Worm (Caenorhabditis elegans) whole organism, L2 larva: ENCODE measurements around the gene ltd-1.

Experiments
- C34F6.9 ChIP-seq: fragments of 150-350 bp; optimal IDR thresholded peaks from 2 replicates; lab custom pipeline; 2014; ENCODE audit warnings: missing biosample characterization, missing genetic modification characterization
- F13H6.1 ChIP-seq: sonication (generic microtip); optimal IDR thresholded peaks from 2 replicates; lab custom pipeline; 2016; ENCODE audit warnings: missing genetic modification characterization, missing compliant biosample characterization
- R02D3.7 ChIP-seq: fragments of 150-350 bp; optimal IDR thresholded peaks from 2 replicates; lab custom pipeline; 2014; ENCODE audit warnings: missing biosample characterization, missing genetic modification characterization
- Y55F3AM.14 ChIP-seq: fragments of 200-800 bp; sonication (Bioruptor generic); optimal IDR thresholded peaks from 2 replicates; lab custom pipeline; 2018; ENCODE audit warnings: mild to moderate bottlenecking, missing genetic modification characterization, missing compliant biosample characterization
- ZK546.5 ChIP-seq: sonication (generic microtip); optimal IDR thresholded peaks from 2 replicates; lab custom pipeline; 2017; ENCODE audit warnings: missing biosample characterization, missing genetic modification characterization
- alr-1 ChIP-seq: fragments of 150-350 bp; optimal IDR thresholded peaks from 2 replicates; lab custom pipeline; 2014; ENCODE audit warnings: missing biosample characterization, missing genetic modification characterization
- aly-2 ChIP-seq: fragments of 150-350 bp; optimal IDR thresholded peaks from 2 replicates; lab custom pipeline; 2014; ENCODE audit warnings: missing biosample characterization, missing genetic modification characterization
- ama-1 ChIP-seq: fragments of 150-350 bp; optimal IDR thresholded peaks from 2 replicates; lab custom pipeline; 2018; ENCODE audit warnings: inconsistent platforms
- blmp-1 ChIP-seq: sonication (generic microtip); optimal IDR thresholded peaks from 2 replicates; lab custom pipeline; 2017; ENCODE audit warnings: missing genetic modification characterization, mild to moderate bottlenecking, missing compliant biosample characterization, antibody characterized with exemption, moderate library complexity; ENCODE audit not compliant: insufficient read depth
- ceh-16 ChIP-seq: fragments of 150-350 bp; optimal IDR thresholded peaks from 2 replicates; lab custom pipeline; 2014; ENCODE audit warnings: missing biosample characterization, missing genetic modification characterization
- ceh-82 ChIP-seq: fragments of 150-350 bp; optimal IDR thresholded peaks from 2 replicates; lab custom pipeline; 2014; ENCODE audit warnings: missing biosample characterization, missing genetic modification characterization
- crh-2 ChIP-seq: sonication (generic microtip); optimal IDR thresholded peaks from 2 replicates; lab custom pipeline; 2017; ENCODE audit warnings: missing biosample characterization, missing genetic modification characterization
- dmd-4 ChIP-seq: sonication (generic microtip); optimal IDR thresholded peaks from 2 replicates; lab custom pipeline; 2017; ENCODE audit warnings: missing biosample characterization, missing genetic modification characterization
- egl-27 ChIP-seq: sonication (generic microtip); optimal IDR thresholded peaks from 3 replicates; lab custom pipeline; 2017; ENCODE audit warnings: missing biosample characterization, missing genetic modification reagents, missing genetic modification characterization
- elt-1 ChIP-seq: fragments of 150-350 bp; optimal IDR thresholded peaks from 2 replicates; lab custom pipeline; 2014; ENCODE audit warnings: missing biosample characterization, missing genetic modification characterization
- elt-3 ChIP-seq: sonication (generic microtip); optimal IDR thresholded peaks from 2 replicates; lab custom pipeline; 2017; ENCODE audit warnings: missing biosample characterization, missing genetic modification characterization
- fos-1 ChIP-seq: fragments of 150-350 bp; optimal IDR thresholded peaks from 2 replicates; lab custom pipeline; 2014; ENCODE audit warnings: missing biosample characterization, missing genetic modification characterization
- gmeb-1 ChIP-seq: fragments of 150-350 bp; optimal IDR thresholded peaks from 2 replicates; lab custom pipeline; 2014; ENCODE audit warnings: missing biosample characterization, missing genetic modification characterization
- lin-11 ChIP-seq: fragments of 150-350 bp; sonication (generic microtip); optimal IDR thresholded peaks from 2 replicates; lab custom pipeline; 2014; ENCODE audit warnings: missing biosample characterization, missing genetic modification characterization, inconsistent platforms, mixed read lengths
- lin-13 ChIP-seq: fragments of 150-350 bp; optimal IDR thresholded peaks from 2 replicates; lab custom pipeline; 2014; ENCODE audit warnings: missing biosample characterization, missing genetic modification reagents, missing genetic modification characterization
- lin-39 ChIP-seq: fragments of 150-350 bp; optimal IDR thresholded peaks from 2 replicates; lab custom pipeline; 2014; ENCODE audit warnings: missing biosample characterization, missing genetic modification reagents, missing genetic modification characterization
- lsy-2 ChIP-seq, 2 experiments: fragments of 150-350 bp in 1 of 2; sonication (generic microtip) in 1 of 2; optimal IDR thresholded peaks; 2 replicates each; lab custom pipeline; 2014 to 2017; ENCODE audit warnings: missing biosample characterization in 2 of 2, missing genetic modification characterization in 2 of 2
- mab-5 ChIP-seq: fragments of 150-350 bp; optimal IDR thresholded peaks from 2 replicates; lab custom pipeline; 2014; ENCODE audit warnings: missing biosample characterization, missing genetic modification characterization
- mbf-1 ChIP-seq: sonication (generic microtip); optimal IDR thresholded peaks from 2 replicates; lab custom pipeline; 2017; ENCODE audit warnings: missing biosample characterization, missing genetic modification characterization
- mdl-1 ChIP-seq, 2 experiments: fragments of 150-350 bp in 1 of 2; sonication (generic microtip) in 1 of 2; optimal IDR thresholded peaks; 2 replicates each; lab custom pipeline; 2017; ENCODE audit warnings: missing biosample characterization in 2 of 2, missing genetic modification characterization in 2 of 2
- nhr-10 ChIP-seq: sonication (generic microtip); optimal IDR thresholded peaks from 2 replicates; lab custom pipeline; 2017; ENCODE audit warnings: missing biosample characterization, missing genetic modification characterization
- nhr-11 ChIP-seq: fragments of 150-350 bp; optimal IDR thresholded peaks from 2 replicates; lab custom pipeline; 2014; ENCODE audit warnings: missing biosample characterization, missing genetic modification characterization
- nhr-12 ChIP-seq: fragments of 150-350 bp; optimal IDR thresholded peaks from 2 replicates; lab custom pipeline; 2014; ENCODE audit warnings: missing biosample characterization, missing genetic modification characterization
- nhr-129 ChIP-seq: fragments of 150-350 bp; optimal IDR thresholded peaks from 2 replicates; lab custom pipeline; 2014; ENCODE audit warnings: missing biosample characterization, missing genetic modification characterization
- nhr-21 ChIP-seq: fragments of 150-350 bp; optimal IDR thresholded peaks from 2 replicates; lab custom pipeline; 2014; ENCODE audit warnings: missing biosample characterization, missing genetic modification characterization
- nhr-23 ChIP-seq: fragments of 150-350 bp; optimal IDR thresholded peaks from 2 replicates; lab custom pipeline; 2014; ENCODE audit warnings: missing biosample characterization, missing genetic modification reagents, missing genetic modification characterization
- nhr-237 ChIP-seq: fragments of 150-350 bp; optimal IDR thresholded peaks from 2 replicates; lab custom pipeline; 2014; ENCODE audit warnings: missing biosample characterization, missing genetic modification characterization
- nhr-25 ChIP-seq: fragments of 150-350 bp; sonication (generic microtip); optimal IDR thresholded peaks from 3 replicates; lab custom pipeline; 2014; ENCODE audit warnings: missing biosample characterization, missing genetic modification characterization
- nhr-6 ChIP-seq: fragments of 150-350 bp; optimal IDR thresholded peaks from 2 replicates; lab custom pipeline; 2014; ENCODE audit warnings: missing biosample characterization, missing genetic modification characterization
- nhr-77 ChIP-seq: fragments of 150-350 bp; optimal IDR thresholded peaks from 2 replicates; lab custom pipeline; 2014; ENCODE audit warnings: missing biosample characterization, missing genetic modification characterization
- peb-1 ChIP-seq: fragments of 150-350 bp; optimal IDR thresholded peaks from 2 replicates; lab custom pipeline; 2014; ENCODE audit warnings: missing biosample characterization, missing genetic modification characterization
- sem-4 ChIP-seq: fragments of 150-350 bp; optimal IDR thresholded peaks from 2 replicates; lab custom pipeline; 2014; ENCODE audit warnings: missing biosample characterization, missing genetic modification reagents, missing genetic modification characterization
- skn-1 ChIP-seq: sonication (generic microtip); optimal IDR thresholded peaks from 2 replicates; lab custom pipeline; 2017; ENCODE audit warnings: missing biosample characterization, missing genetic modification characterization
- sma-3 ChIP-seq: sonication (generic microtip); optimal IDR thresholded peaks from 2 replicates; lab custom pipeline; 2016; ENCODE audit warnings: missing genetic modification reagents, missing genetic modification characterization, missing compliant biosample characterization
- sma-9 ChIP-seq, 2 experiments: fragments of 150-350 bp in 1 of 2; sonication (generic microtip) in 1 of 2; optimal IDR thresholded peaks; 2 replicates each; lab custom pipeline; 2014 to 2016; ENCODE audit warnings: missing genetic modification characterization in 2 of 2, mild to moderate bottlenecking in 1 of 2, missing biosample characterization in 1 of 2, missing compliant biosample characterization in 1 of 2, missing genetic modification reagents in 1 of 2, moderate library complexity in 1 of 2
- snpc-4 ChIP-seq: fragments of 150-350 bp; optimal IDR thresholded peaks from 2 replicates; lab custom pipeline; 2014; ENCODE audit warnings: missing biosample characterization, missing genetic modification characterization
- unc-39 ChIP-seq: fragments of 150-350 bp; optimal IDR thresholded peaks from 2 replicates; lab custom pipeline; 2014; ENCODE audit warnings: missing biosample characterization, missing genetic modification characterization
- unc-55 ChIP-seq: fragments of 150-350 bp; sonication (generic microtip); optimal IDR thresholded peaks from 3 replicates; lab custom pipeline; 2014; ENCODE audit warnings: missing biosample characterization, missing genetic modification reagents, missing genetic modification characterization
- unc-62 ChIP-seq: fragments of 150-350 bp; optimal IDR thresholded peaks from 2 replicates; lab custom pipeline; 2014; ENCODE audit warnings: missing biosample characterization, missing genetic modification reagents, missing genetic modification characterization
- zag-1 ChIP-seq: fragments of 150-350 bp; optimal IDR thresholded peaks from 2 replicates; lab custom pipeline; 2014; ENCODE audit warnings: missing biosample characterization, missing genetic modification characterization
- ztf-1 ChIP-seq: fragments of 200-800 bp; sonication (Bioruptor generic); conservative IDR thresholded peaks from 2 replicates; pipeline ENCODE4 v1.3.6; 2022; ENCODE audit warnings: missing genetic modification characterization, missing compliant biosample characterization
- ztf-11 ChIP-seq: sonication (generic microtip); optimal IDR thresholded peaks from 2 replicates; lab custom pipeline; 2017; ENCODE audit warnings: missing biosample characterization, missing genetic modification characterization
- ztf-4 ChIP-seq: fragments of 150-350 bp; optimal IDR thresholded peaks from 2 replicates; lab custom pipeline; 2014; ENCODE audit warnings: missing biosample characterization, missing genetic modification characterization

Gene ltd-1

DNA sequence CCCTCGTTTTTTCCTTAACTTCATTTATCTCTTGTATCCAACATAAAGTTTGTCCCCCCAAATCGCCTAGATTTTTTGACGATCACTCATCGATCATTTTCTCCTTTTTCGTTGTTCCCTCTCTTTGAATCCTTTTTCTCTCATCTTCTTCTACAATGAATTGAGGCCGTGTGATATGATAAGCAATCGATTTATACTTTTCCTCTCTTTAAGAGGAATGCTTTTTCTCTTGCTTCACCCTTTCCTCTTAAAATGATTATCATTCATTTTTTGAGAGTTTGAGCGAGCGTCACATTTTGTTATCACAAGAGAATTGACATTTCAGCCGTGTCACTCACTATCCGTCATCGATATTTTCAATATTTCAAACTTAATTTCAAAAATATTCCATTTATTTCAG, 14.5 kb downstream of the ltd-1 start, which contains the start of gene K02C4.5:
TSS of gene K02C4.5 (plus strand) at position 395 of the 400 bp plus-strand sequence.
- no peak for TF ChIP-seq ZK546.5 (tag; lab: Kevin White, UChicago)
- peak; percentile 48 for TF ChIP-seq crh-2 (tag; lab: Kevin White, UChicago)
- TF ChIP-seq fos-1 (tag; lab: Kevin White, UChicago), result peak; percentile 98
- peak; percentile 11 for TF ChIP-seq skn-1 (tag; lab: Kevin White, UChicago)
- no peak for TF ChIP-seq aly-2

DNA sequence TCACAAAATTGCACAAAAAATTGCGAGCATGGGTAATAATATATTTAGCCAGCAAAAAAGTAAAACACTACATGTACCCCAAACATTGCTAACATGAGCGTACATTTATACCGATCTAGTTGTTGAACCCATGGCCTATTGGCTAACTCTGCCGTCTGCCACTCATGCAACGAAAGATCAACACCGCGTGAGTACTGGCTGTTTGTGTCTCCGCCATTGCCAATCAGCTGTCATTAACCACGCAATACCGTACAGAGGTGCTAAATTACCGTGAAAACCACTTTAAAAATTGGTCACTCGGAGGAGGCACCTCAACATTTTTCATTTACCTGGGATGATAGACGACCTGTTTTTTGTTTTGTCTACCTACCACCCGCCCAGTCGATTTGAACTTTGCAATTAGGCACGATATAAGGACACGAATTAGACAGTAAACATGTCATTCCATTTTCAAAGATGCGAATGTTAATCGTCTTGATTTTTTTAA, 17.2 kb downstream of the ltd-1 start, which contains the start of gene K02C4.2:
TSS of gene K02C4.2 (plus strand) at position 437 of the 487 bp plus-strand sequence.
- peak in 1 of 2 experiments; percentile 9 for TF ChIP-seq mdl-1 (tag; optimal IDR thresholded peaks at IDR 0.05; lab: Kevin White, UChicago)
- no peak for TF ChIP-seq nhr-23 (tag; lab: Kevin White, UChicago)
- peak; percentile 62 for TF ChIP-seq Y55F3AM.14 (GFP tag; lab: Kevin White, UChicago)
- TF ChIP-seq blmp-1 (tag; lab: Kevin White, UChicago), result peak; percentile 36
- no peak for TF ChIP-seq nhr-237 (tag; lab: Kevin White, UChicago)
- peak; percentile 73 for TF ChIP-seq nhr-25 (tag; lab: Kevin White, UChicago)
- peak; percentile 69 for TF ChIP-seq sem-4 (tag; lab: Kevin White, UChicago)
- peak; percentile 57 for TF ChIP-seq ceh-16
- TF ChIP-seq sma-9 (GFP tag; optimal IDR thresholded peaks at IDR 0.05; lab: Kevin White, UChicago), result peak; percentile 78
- TF ChIP-seq sma-9 (tag; optimal IDR thresholded peaks at IDR 0.05; lab: Kevin White, UChicago), result no peak
- TF ChIP-seq unc-39 (tag; lab: Kevin White, UChicago), result no peak
- TF ChIP-seq ztf-1, result no peak
- peak; percentile 66 for TF ChIP-seq F13H6.1
- TF ChIP-seq crh-2 (tag; lab: Kevin White, UChicago), result peak; percentile 80
- TF ChIP-seq ZK546.5 (tag; lab: Kevin White, UChicago), result no peak
- TF ChIP-seq alr-1 (tag; lab: Kevin White, UChicago), result no peak
- peak; percentile 16 for TF ChIP-seq nhr-77 (tag; lab: Kevin White, UChicago)
- TF ChIP-seq lin-11 (tag; lab: Kevin White, UChicago), result peak; percentile 42
- no peak for TF ChIP-seq nhr-10 (tag; lab: Kevin White, UChicago)
- TF ChIP-seq skn-1 (tag; lab: Kevin White, UChicago), result no peak
- no peak for TF ChIP-seq ama-1 (lab: Kevin White, UChicago)
- peak; percentile 95 for TF ChIP-seq nhr-129
- no peak for TF ChIP-seq peb-1
- TF ChIP-seq ztf-4 (tag; lab: Kevin White, UChicago), result no peak
- TF ChIP-seq egl-27 (tag; lab: Kevin White, UChicago), result no peak
- no peak for TF ChIP-seq dmd-4
- TF ChIP-seq R02D3.7 (tag; lab: Kevin White, UChicago), result no peak
- peak; percentile 90 for TF ChIP-seq fos-1 (tag; lab: Kevin White, UChicago)
- TF ChIP-seq unc-62, result no peak
- TF ChIP-seq snpc-4 (tag; lab: Kevin White, UChicago), result peak; percentile 42
- no peak for TF ChIP-seq ceh-82 (tag; lab: Kevin White, UChicago)
- peak; percentile 61 for TF ChIP-seq C34F6.9 (tag; lab: Kevin White, UChicago)
- TF ChIP-seq elt-1, result no peak
- no peak for TF ChIP-seq elt-3 (tag; lab: Kevin White, UChicago)
- peak; percentile 36 for TF ChIP-seq zag-1 (tag; lab: Kevin White, UChicago)
- TF ChIP-seq mbf-1 (tag; lab: Kevin White, UChicago), result no peak
- TF ChIP-seq nhr-12 (tag; lab: Kevin White, UChicago), result no peak
- TF ChIP-seq lin-13 (GFP tag; lab: Kevin White, UChicago), result peak; percentile 50
- TF ChIP-seq ztf-11 (tag; lab: Kevin White, UChicago), result no peak
- TF ChIP-seq mab-5 (tag; lab: Kevin White, UChicago), result no peak
- no peak for TF ChIP-seq aly-2
- no peak for TF ChIP-seq nhr-6 (tag; lab: Kevin White, UChicago)
- TF ChIP-seq nhr-11 (tag; lab: Kevin White, UChicago), result peak; percentile 9
- TF ChIP-seq nhr-21 (tag; lab: Kevin White, UChicago), result peak; percentile 85
- TF ChIP-seq lin-39 (tag; lab: Kevin White, UChicago), result no peak
- TF ChIP-seq sma-3 (GFP tag; lab: Kevin White, UChicago), result peak; percentile 81
- TF ChIP-seq gmeb-1 (tag; lab: Kevin White, UChicago), result peak; percentile 74
- TF ChIP-seq lsy-2 (tag; optimal IDR thresholded peaks at IDR 0.05; lab: Kevin White, UChicago), result peak; percentile 12 to 73
- peak; percentile 45 for TF ChIP-seq unc-55
